Worm (Caenorhabditis elegans): ENCODE measurements around the gene F53C3.7.

F53C3.7 gene

DNA sequence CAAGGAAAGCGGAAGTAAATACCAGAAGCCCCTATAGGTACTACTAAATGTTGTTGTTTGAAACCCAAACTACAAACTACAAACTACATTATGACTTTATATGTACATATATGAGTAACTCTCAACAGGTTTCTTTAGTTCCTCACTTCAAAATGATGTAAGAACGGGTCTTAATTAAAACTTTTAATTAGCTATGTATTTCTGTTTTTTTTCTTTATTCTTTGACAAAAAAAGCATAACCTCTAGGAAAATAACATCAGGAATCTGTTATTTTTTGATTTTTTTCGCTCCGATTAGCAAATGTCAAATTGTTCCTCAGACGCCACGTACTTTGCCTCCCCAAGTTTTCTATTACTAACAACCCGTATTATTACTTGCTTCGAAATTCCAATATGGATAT is 16.5 kb upstream of the F53C3.7 start, which contains the start of gene srh-250:
srh-250 (plus strand) TSS at position 301 of the 400 bp plus-strand sequence.
- no peak for TF ChIP-seq klf-2 (GFP tag; conservative IDR thresholded peaks at IDR 0.05)
- TF ChIP-seq ref-1 (GFP tag; conservative IDR thresholded peaks at IDR 0.05) = no peak
- no peak for TF ChIP-seq ztf-23 (GFP tag; IDR thresholded peaks at IDR 0.05)
- TF ChIP-seq flt-1 (GFP tag; IDR thresholded peaks at IDR 0.05) = no peak
- TF ChIP-seq T22C8.4 (GFP tag; IDR thresholded peaks at IDR 0.05) = no peak
- no peak for TF ChIP-seq tab-1 (GFP tag; IDR thresholded peaks at IDR 0.05)
- no peak for TF ChIP-seq med-1 (GFP tag; optimal IDR thresholded peaks at IDR 0.05; ENCODE audit: insufficient read depth)
- no peak for TF ChIP-seq ztf-29 (GFP tag; IDR thresholded peaks at IDR 0.05)
- no peak for TF ChIP-seq cog-1 (tag; optimal IDR thresholded peaks at IDR 0.05)

DNA sequence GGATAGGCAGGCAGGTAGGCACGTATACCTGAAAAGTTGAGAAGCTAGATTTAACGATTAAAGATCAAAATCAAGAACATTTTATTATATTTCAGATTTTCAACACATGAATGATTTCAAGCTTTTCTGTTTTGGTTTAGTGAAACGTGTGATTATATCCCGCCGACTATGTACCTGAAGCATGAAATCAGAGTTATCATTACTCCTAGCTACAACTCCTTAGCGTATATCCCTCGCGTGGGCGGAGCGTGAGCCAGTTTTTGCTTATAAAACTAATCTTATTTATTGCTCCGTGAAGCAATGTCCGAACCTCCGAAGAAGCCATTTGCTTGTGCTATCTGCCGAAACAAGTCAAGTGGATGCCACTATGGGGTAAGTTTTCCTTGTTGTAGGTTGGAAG is 14.9 kb upstream of the F53C3.7 start, which contains the start of gene nhr-166:
nhr-166 (plus strand) TSS at position 301 of the 400 bp plus-strand sequence.
- TF ChIP-seq tab-1 (GFP tag; IDR thresholded peaks at IDR 0.05) = no peak
- no peak for TF ChIP-seq flt-1 (GFP tag; IDR thresholded peaks at IDR 0.05)
- no peak for TF ChIP-seq klf-2 (GFP tag; conservative IDR thresholded peaks at IDR 0.05)
- TF ChIP-seq T22C8.4 (GFP tag; IDR thresholded peaks at IDR 0.05) = no peak
- TF ChIP-seq med-1 (GFP tag; optimal IDR thresholded peaks at IDR 0.05; ENCODE audit: insufficient read depth) = no peak
- no peak for TF ChIP-seq ztf-29 (GFP tag; IDR thresholded peaks at IDR 0.05)
- no peak for TF ChIP-seq ref-1 (GFP tag; conservative IDR thresholded peaks at IDR 0.05)
- no peak for TF ChIP-seq cog-1 (tag; optimal IDR thresholded peaks at IDR 0.05)
- no peak for TF ChIP-seq ztf-23 (GFP tag; IDR thresholded peaks at IDR 0.05)

DNA sequence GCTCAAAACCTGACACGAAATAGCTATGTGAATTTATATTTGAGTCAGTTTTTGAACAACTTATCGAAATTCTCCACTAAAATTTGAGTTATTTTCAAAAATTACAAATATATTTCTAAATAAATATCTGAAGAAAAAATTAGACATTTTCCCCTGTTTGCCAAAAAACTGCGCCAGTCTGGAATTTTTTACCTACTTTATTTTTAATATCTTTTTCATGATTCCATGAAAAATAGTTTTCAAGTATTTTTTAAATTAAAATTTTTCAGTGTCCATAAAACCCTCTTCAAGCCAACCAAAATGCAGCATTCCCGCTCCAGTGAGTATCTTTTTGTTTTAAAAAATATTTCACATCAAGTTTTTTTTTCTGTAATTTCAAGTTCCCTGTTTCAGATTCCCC is 3.7 kb upstream of the F53C3.7 start, which contains the start of gene F53C3.8:
F53C3.8 (plus strand) TSS at position 301 of the 400 bp plus-strand sequence.
- TF ChIP-seq cog-1 (tag; optimal IDR thresholded peaks at IDR 0.05) (no peak), T22C8.4 (GFP tag; IDR thresholded peaks at IDR 0.05) (no peak), flt-1 (GFP tag; IDR thresholded peaks at IDR 0.05) (no peak), ztf-23 (GFP tag; IDR thresholded peaks at IDR 0.05) (no peak), med-1 (GFP tag; optimal IDR thresholded peaks at IDR 0.05; ENCODE audit: insufficient read depth) (no peak), tab-1 (GFP tag; IDR thresholded peaks at IDR 0.05) (no peak)

DNA sequence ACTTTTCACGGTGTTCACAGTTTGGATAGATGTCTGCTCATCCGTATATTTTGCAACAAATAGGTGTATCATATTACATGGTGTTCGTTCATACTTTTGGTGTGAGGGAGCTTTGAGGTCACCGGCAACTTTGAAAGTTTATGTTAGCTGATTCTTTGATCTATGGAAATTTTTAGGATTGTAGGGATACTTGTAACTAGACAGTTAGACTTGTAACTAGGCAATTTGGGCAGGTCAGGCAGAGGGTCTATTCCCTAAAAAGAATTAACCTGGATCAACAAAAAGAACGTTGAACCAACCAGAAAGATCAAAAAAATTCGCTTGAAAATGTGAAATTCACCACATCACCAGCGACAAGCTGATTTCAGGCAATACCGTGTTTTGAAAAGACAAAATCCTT is 944 bp upstream of the F53C3.7 start:
- TF ChIP-seq med-1 (GFP tag; optimal IDR thresholded peaks at IDR 0.05; ENCODE audit: insufficient read depth) (no peak), ztf-29 (GFP tag; IDR thresholded peaks at IDR 0.05) (no peak), klf-2 (GFP tag; conservative IDR thresholded peaks at IDR 0.05) (no peak), tab-1 (GFP tag; IDR thresholded peaks at IDR 0.05) (no peak), T22C8.4 (GFP tag; IDR thresholded peaks at IDR 0.05) (no peak)

DNA sequence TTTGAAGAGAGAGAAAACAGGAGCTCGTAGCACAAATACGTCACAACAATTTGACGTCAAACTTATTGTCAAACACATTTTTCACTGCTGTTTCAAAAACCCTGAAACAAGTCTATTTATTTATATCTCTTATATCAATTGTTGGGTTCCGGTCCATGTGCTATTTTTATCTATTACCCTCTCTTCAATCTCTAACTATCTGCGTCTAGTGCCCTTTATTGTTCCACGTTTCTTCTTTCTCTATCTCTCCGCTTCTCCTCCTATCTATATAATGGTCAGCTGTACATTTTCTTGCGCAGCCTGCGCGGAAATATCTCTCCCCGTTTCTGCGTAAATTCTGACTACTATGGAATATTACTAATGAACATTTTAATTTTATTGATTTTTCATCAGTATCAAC is 2.1 kb downstream of the F53C3.7 start:
- TF ChIP-seq cog-1 (tag; optimal IDR thresholded peaks at IDR 0.05) = peak; percentile 71
- no peak for TF ChIP-seq T22C8.4 (GFP tag; IDR thresholded peaks at IDR 0.05)

DNA sequence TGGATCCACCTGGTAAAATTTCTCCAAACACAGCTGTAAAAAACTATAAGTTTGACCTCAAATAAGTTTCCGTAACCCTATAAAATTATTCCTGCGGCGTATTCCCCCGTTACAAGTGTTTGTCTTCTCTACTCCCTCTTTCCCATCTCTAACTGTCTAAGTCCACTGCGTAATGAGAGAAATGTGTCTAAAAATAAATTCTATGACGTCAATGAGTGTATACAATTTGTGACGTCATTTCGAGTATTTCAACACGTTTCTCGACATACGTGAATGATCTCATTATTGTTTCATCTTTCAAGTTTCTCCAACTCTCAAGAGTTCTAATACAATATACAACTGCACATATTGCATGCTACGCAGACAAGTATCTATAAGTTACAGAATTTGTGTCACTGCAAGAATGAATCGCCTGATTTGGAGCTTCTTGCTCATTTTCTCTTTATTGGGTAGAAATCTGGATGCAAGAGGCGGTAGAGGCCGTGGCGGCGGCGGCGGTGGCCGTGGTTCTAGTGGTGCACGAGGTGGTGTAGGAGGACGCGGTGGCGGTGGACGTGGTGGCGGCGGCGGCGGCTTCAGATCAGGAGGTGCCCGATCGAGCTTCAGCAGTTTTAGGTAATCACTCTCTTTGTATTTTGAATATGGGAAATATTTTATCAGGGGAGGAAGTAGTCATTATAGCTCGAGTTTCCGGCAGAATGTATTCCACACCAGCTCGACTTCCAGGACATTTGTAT is 3.1 kb downstream of the F53C3.7 start, which contains the start of gene F53C3.6:
F53C3.6 (plus strand) TSS at position 385 of the 737 bp plus-strand sequence.
- TF ChIP-seq ztf-23 (GFP tag; IDR thresholded peaks at IDR 0.05) (no peak), cog-1 (tag; optimal IDR thresholded peaks at IDR 0.05) (peak; percentile 32), flt-1 (GFP tag; IDR thresholded peaks at IDR 0.05) (peak; percentile 31; the same call in 1 of the 2 replicates), tab-1 (GFP tag; IDR thresholded peaks at IDR 0.05) (no peak)

DNA sequence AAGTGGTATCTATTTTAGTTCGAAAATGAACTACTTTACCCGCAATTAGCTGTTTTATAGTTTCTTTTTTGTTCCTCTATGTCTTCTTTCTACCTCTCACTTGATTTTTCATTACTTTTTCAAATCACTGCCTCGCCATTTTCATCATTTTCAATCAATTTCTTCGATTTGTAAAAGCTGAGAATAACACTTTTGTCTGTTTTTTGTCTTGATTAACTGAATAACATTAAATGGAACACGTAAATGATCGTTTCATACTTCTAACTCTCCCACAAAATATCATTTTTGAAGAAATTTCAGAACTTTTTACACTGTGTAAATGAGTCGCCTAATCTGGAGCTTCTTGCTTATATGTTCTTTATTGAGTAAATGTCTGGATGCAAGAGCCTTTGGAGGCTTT is 6.3 kb downstream of the F53C3.7 start, which contains the start of gene F53C3.4:
F53C3.4 (plus strand) TSS at position 301 of the 400 bp plus-strand sequence.
- TF ChIP-seq cog-1 (tag; optimal IDR thresholded peaks at IDR 0.05) (no peak), ztf-23 (GFP tag; IDR thresholded peaks at IDR 0.05) (no peak), tab-1 (GFP tag; IDR thresholded peaks at IDR 0.05) (no peak), ztf-29 (GFP tag; IDR thresholded peaks at IDR 0.05) (no peak), ref-1 (GFP tag; conservative IDR thresholded peaks at IDR 0.05) (no peak), med-1 (GFP tag; optimal IDR thresholded peaks at IDR 0.05; ENCODE audit: insufficient read depth) (no peak), T22C8.4 (GFP tag; IDR thresholded peaks at IDR 0.05) (no peak), flt-1 (GFP tag; IDR thresholded peaks at IDR 0.05) (no peak), klf-2 (GFP tag; conservative IDR thresholded peaks at IDR 0.05) (no peak)

DNA sequence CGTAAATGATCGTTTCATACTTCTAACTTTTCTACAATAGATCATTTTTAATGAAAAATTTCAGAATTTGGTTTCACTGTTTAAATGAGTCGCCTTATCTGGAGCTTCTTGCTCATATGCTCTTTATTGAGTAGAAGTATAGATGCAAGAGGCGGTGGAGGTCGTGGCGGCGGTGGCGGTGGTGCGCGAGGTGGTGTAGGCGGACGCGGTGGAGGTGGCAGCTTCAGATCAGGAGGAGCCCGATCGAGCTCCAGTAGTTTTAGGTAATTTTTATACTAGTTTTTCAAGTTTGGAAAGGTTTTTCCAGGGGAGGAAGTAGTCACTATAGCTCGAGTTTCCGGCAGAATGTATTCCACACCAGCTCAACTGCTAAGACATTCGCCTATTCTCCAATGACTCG is 7.9 kb downstream of the F53C3.7 start, which contains the start of gene F53C3.3:
F53C3.3 (plus strand) TSS at position 59 of the 400 bp plus-strand sequence.
- TF ChIP-seq ztf-29 (GFP tag; IDR thresholded peaks at IDR 0.05) (no peak), ztf-23 (GFP tag; IDR thresholded peaks at IDR 0.05) (no peak), T22C8.4 (GFP tag; IDR thresholded peaks at IDR 0.05) (no peak), cog-1 (tag; optimal IDR thresholded peaks at IDR 0.05) (no peak), tab-1 (GFP tag; IDR thresholded peaks at IDR 0.05) (no peak), ref-1 (GFP tag; conservative IDR thresholded peaks at IDR 0.05) (no peak), med-1 (GFP tag; optimal IDR thresholded peaks at IDR 0.05; ENCODE audit: insufficient read depth) (no peak), flt-1 (GFP tag; IDR thresholded peaks at IDR 0.05) (no peak), klf-2 (GFP tag; conservative IDR thresholded peaks at IDR 0.05) (no peak)

DNA sequence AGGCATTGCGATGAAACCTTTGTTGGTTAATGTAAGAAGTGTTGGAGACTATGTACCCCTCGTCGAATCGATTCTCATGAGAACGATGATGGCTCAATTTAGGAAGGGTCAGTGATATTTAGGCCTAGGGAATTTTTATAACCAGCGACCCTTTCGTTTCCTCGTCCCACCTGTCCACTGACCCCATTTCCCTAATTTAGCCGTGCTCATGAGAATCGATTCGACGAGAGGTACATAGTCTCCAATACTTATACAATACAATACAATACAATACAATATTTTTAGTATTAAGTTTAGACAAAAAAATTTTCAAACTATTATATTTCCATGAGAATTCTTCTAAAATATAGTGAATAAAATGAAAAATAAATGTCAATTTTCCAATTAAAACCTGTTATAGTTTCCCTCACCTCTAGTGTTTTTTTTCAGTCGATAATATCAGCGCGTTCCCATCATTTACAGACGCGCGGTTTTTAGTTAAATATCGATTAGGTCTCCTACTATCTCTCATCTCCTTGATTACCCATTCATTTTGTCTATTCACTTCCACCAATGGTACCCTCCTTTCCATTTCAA is 11.8 kb downstream of the F53C3.7 start, which contains the start of the genes F53C3.11 and fbxb-103:
F53C3.11 (minus strand) TSS at position 101 of the 576 bp plus-strand sequence.
fbxb-103 (plus strand) TSS at position 526 of the 576 bp plus-strand sequence.
- TF ChIP-seq ztf-29 (GFP tag; IDR thresholded peaks at IDR 0.05) = no peak
- no peak for TF ChIP-seq ref-1 (GFP tag; conservative IDR thresholded peaks at IDR 0.05)
- no peak for TF ChIP-seq tab-1 (GFP tag; IDR thresholded peaks at IDR 0.05)
- no peak for TF ChIP-seq ztf-23 (GFP tag; IDR thresholded peaks at IDR 0.05)
- no peak for TF ChIP-seq T22C8.4 (GFP tag; IDR thresholded peaks at IDR 0.05)
- TF ChIP-seq flt-1 (GFP tag; IDR thresholded peaks at IDR 0.05) = no peak
- TF ChIP-seq klf-2 (GFP tag; conservative IDR thresholded peaks at IDR 0.05) = no peak
- TF ChIP-seq med-1 (GFP tag; optimal IDR thresholded peaks at IDR 0.05; ENCODE audit: insufficient read depth) = no peak
- no peak for TF ChIP-seq cog-1 (tag; optimal IDR thresholded peaks at IDR 0.05)
